Worm (Caenorhabditis elegans) whole organism, young adult: ENCODE data around the gene Y54G11A.2.

Source experiments
- cebp-1 ChIP-seq, 2 experiments: fragments of 200-800 bp in 1 of 2; sonication (Bioruptor generic) in 1 of 2; sonication (generic microtip) in 1 of 2; IDR thresholded peaks in 1 of 2; optimal IDR thresholded peaks in 1 of 2; 2 replicates each; pipeline versions ENCODE4 v1.3.6 to Lab custom; 2017 to 2022; ENCODE audit warnings: missing compliant biosample characterization in 2 of 2, missing genetic modification characterization in 2 of 2, mild to moderate bottlenecking in 1 of 2, missing genetic modification reagents in 1 of 2, moderate library complexity in 1 of 2
- hlh-26 ChIP-seq: fragments of 200-800 bp; sonication (Bioruptor generic); conservative IDR thresholded peaks from 2 replicates; pipeline ENCODE4 v1.3.6; 2022; ENCODE audit warnings: missing genetic modification reagents, missing genetic modification characterization, missing compliant biosample characterization

DNA sequence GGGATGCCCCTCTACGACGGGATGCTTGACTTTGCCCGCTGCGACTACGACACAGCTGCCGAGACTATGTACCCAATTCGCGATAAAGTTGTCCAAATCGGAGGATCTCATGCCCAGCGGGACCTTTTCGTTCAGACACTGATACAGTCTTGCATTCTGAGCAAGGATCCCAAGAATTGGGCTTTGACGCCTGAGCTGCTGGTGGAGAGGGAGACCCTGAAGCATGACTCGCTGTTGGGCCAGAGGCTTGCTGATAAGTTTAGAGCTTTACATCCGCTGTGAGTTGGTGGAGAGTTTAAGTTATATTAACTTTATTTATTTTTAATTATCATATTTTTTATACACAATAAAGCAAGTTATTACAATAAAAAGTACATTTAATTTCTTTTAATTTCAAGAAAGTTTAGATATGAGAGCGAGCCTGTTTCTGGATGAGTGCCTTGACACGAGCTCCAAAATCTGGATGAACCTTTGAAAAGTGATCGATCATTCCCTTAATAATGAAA is 47.1 kb downstream of the Y54G11A.2 start:
- TF ChIP-seq hlh-26: no peak
- no peak for TF ChIP-seq cebp-1 (GFP tag; IDR thresholded peaks at IDR 0.05; lab: Robert Waterston, UW)
- peak; percentile 9 for TF ChIP-seq cebp-1 (tag; optimal IDR thresholded peaks at IDR 0.05; lab: Kevin White, UChicago)
